Fruit fly (Drosophila melanogaster) whole organism, adult: ENCODE results near the gene BG642167.

Experiments used
- CG11617 ChIP-seq: fragments of 200-800 bp; sonication (Bioruptor generic); optimal IDR thresholded peaks from 2 replicates; lab custom pipeline; 2017; ENCODE audit warnings: mild to moderate bottlenecking, missing biosample characterization, missing genetic modification reagents, missing genetic modification characterization
- CG12768 ChIP-seq: fragments of 200-800 bp; sonication (Bioruptor generic); optimal IDR thresholded peaks from 2 replicates; lab custom pipeline; 2017; ENCODE audit warnings: missing biosample characterization, missing genetic modification characterization, mild to moderate bottlenecking, moderate library complexity, missing genetic modification reagents
- CG14711 ChIP-seq: fragments of 200-800 bp; sonication (Bioruptor generic); optimal IDR thresholded peaks from 2 replicates; lab custom pipeline; 2018; ENCODE audit warnings: missing biosample characterization, mild to moderate bottlenecking, missing genetic modification characterization, moderate library complexity
- CG1620 ChIP-seq: fragments of 200-800 bp; sonication (Bioruptor generic); optimal IDR thresholded peaks from 2 replicates; lab custom pipeline; 2016; ENCODE audit warnings: missing biosample characterization, missing genetic modification characterization
- CG33017 ChIP-seq: fragments of 200-800 bp; sonication (Bioruptor generic); optimal IDR thresholded peaks from 2 replicates; lab custom pipeline; 2018; ENCODE audit warnings: missing biosample characterization, mild to moderate bottlenecking, missing genetic modification characterization, moderate library complexity
- CG5204 ChIP-seq: fragments of 200-800 bp; sonication (Bioruptor generic); optimal IDR thresholded peaks from 2 replicates; lab custom pipeline; 2016; ENCODE audit warnings: missing biosample characterization, missing genetic modification characterization
- CG7045 ChIP-seq: fragments of 200-800 bp; sonication (Bioruptor generic); optimal IDR thresholded peaks from 2 replicates; lab custom pipeline; 2017; ENCODE audit warnings: missing biosample characterization, mild to moderate bottlenecking, missing genetic modification characterization
- CG7101 ChIP-seq: fragments of 200-800 bp; sonication (Bioruptor generic); optimal IDR thresholded peaks from 2 replicates; lab custom pipeline; 2018; ENCODE audit warnings: missing biosample characterization, mild to moderate bottlenecking, missing genetic modification characterization, moderate library complexity
- Clk ChIP-seq: fragments of 200-800 bp; sonication (Bioruptor generic); optimal IDR thresholded peaks from 2 replicates; lab custom pipeline; 2017; ENCODE audit warnings: missing biosample characterization, missing genetic modification characterization
- Crg-1 ChIP-seq: fragments of 200-800 bp; sonication (Bioruptor generic); optimal IDR thresholded peaks from 2 replicates; lab custom pipeline; 2016; ENCODE audit warnings: missing biosample characterization, missing genetic modification characterization
- Hr96 ChIP-seq: fragments of 200-800 bp; sonication (Bioruptor generic); optimal IDR thresholded peaks from 2 replicates; lab custom pipeline; 2016; ENCODE audit warnings: missing biosample characterization, missing genetic modification characterization
- Mnt ChIP-seq: fragments of 200-800 bp; sonication (Bioruptor generic); optimal IDR thresholded peaks from 2 replicates; lab custom pipeline; 2016; ENCODE audit warnings: missing biosample characterization, mild to moderate bottlenecking, missing genetic modification characterization
- bab1 ChIP-seq: fragments of 200-800 bp; sonication (Bioruptor generic); optimal IDR thresholded peaks from 3 replicates; lab custom pipeline; 2019; ENCODE audit warnings: missing biosample characterization, mild to moderate bottlenecking, missing genetic modification characterization, moderate library complexity
- cic ChIP-seq: fragments of 200-800 bp; sonication (Bioruptor generic); optimal IDR thresholded peaks from 2 replicates; lab custom pipeline; 2017; ENCODE audit warnings: missing biosample characterization, mild to moderate bottlenecking, missing genetic modification characterization, moderate library complexity
- cnc ChIP-seq, 2 experiments: fragments of >200 bp; optimal IDR thresholded peaks; 2 replicates each; lab custom pipeline; 2017
- kay ChIP-seq: fragments of 200-800 bp; sonication (Bioruptor generic); peaks from one replicate; lab custom pipeline; 2016; ENCODE audit warnings: missing biosample characterization, missing genetic modification characterization, borderline replicate concordance
- ovo ChIP-seq: fragments of 200-800 bp; sonication (Bioruptor generic); optimal IDR thresholded peaks from 2 replicates; lab custom pipeline; 2016; ENCODE audit warnings: missing biosample characterization, missing genetic modification characterization
- pad ChIP-seq: fragments of 200-800 bp; sonication (Bioruptor generic); optimal IDR thresholded peaks from 3 replicates; lab custom pipeline; 2017; ENCODE audit warnings: missing biosample characterization, missing genetic modification characterization, mild to moderate bottlenecking, moderate library complexity, missing genetic modification reagents
- tj ChIP-seq: fragments of 200-800 bp; sonication (Bioruptor generic); optimal IDR thresholded peaks from 3 replicates; lab custom pipeline; 2017; ENCODE audit warnings: missing biosample characterization, mild to moderate bottlenecking, missing genetic modification characterization, moderate library complexity
- toe ChIP-seq: fragments of 200-800 bp; sonication (Bioruptor generic); optimal IDR thresholded peaks from 2 replicates; lab custom pipeline; 2016; ENCODE audit warnings: missing biosample characterization, missing genetic modification characterization

BG642167 gene

DNA sequence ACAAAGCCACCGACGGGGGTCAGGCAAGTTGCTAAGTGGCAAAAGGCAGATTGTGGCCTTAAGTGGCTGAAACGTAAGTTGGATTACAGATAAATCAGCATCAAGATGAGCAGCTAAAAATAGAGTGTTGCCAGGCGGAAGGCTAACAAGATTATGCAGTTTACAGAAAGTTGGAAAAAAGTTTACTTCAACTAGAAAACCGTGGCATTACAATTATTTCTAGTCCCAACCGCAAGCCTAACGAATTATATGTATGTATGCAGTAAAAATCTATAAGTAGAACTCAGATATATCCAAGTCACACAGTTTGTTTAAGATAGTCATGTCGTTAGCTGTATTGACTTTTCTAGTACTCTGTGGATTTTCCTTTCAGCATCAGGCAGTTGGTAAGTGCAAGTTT lies at the start of gene BG642167:
Gene BG642167, plus strand, starts transcription at position 301 of the 400 bp plus-strand sequence.
- TF ChIP-seq CG11617 (GFP tag; lab: Kevin White, UChicago) (no peak), CG14711 (no peak), CG5204 (GFP tag; lab: Kevin White, UChicago) (no peak), cic (GFP tag; lab: Kevin White, UChicago) (no peak), toe (GFP tag; lab: Kevin White, UChicago) (no peak), CG12768 (GFP tag; lab: Kevin White, UChicago) (no peak), CG33017 (tag; lab: Kevin White, UChicago) (no peak), CG7101 (no peak), Clk (GFP tag; lab: Kevin White, UChicago) (no peak), tj (GFP tag; lab: Kevin White, UChicago) (no peak), CG1620 (no peak), bab1 (GFP tag; lab: Kevin White, UChicago) (no peak), pad (GFP tag; lab: Kevin White, UChicago) (no peak), Hr96 (GFP tag; lab: Kevin White, UChicago) (no peak), kay (no peak), cnc (optimal IDR thresholded peaks at IDR 0.05; lab: Kevin White, UChicago) (no peak), Mnt (GFP tag; lab: Kevin White, UChicago) (no peak), ovo (GFP tag; lab: Kevin White, UChicago) (no peak), CG7045 (GFP tag; lab: Kevin White, UChicago) (no peak), Crg-1 (GFP tag; lab: Kevin White, UChicago) (no peak)

DNA sequence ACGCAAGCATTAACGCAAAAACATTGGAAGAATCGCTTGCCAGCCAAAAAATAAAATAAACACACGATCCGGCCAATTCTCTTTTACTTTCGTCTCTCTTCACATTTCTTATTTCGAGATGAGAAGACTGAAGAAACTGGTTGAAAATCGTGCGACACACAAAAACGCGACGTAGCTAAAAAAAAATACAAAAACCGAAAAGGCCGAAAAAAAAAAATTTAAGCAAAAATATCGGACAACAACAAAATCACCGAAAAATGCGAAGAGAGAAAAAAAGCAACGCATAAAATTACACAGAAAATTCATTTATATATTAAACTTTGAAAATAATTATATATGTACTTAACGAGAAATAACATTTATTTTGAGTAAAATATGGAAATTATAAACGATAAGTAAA lies 46.8 kb upstream of the BG642167 start:
- no peak for TF ChIP-seq CG14711
- no peak for TF ChIP-seq pad (GFP tag; lab: Kevin White, UChicago)
- no peak for TF ChIP-seq CG7101

DNA sequence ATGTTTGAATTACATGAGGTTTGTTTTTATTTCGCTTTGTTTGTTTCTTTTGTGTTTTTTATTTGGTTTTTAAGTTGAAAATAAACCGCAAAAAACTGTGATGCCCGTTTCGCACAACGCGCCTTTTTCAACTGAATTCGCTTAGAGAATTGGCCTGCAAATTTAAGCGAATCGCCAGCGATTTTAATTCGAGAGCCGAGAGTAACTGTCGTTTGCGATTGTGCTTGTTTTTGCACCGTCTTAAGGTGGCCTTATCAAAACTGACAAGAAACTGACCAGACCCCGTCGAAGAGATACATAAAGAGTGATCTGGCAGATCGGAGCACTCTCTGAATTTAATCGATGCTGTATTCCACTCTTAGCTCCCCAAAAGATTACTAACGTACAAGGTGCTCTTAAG lies 46.1 kb upstream of the BG642167 start:
- TF ChIP-seq Mnt (GFP tag; lab: Kevin White, UChicago) (peak; percentile 33), toe (GFP tag; lab: Kevin White, UChicago) (no peak)

DNA sequence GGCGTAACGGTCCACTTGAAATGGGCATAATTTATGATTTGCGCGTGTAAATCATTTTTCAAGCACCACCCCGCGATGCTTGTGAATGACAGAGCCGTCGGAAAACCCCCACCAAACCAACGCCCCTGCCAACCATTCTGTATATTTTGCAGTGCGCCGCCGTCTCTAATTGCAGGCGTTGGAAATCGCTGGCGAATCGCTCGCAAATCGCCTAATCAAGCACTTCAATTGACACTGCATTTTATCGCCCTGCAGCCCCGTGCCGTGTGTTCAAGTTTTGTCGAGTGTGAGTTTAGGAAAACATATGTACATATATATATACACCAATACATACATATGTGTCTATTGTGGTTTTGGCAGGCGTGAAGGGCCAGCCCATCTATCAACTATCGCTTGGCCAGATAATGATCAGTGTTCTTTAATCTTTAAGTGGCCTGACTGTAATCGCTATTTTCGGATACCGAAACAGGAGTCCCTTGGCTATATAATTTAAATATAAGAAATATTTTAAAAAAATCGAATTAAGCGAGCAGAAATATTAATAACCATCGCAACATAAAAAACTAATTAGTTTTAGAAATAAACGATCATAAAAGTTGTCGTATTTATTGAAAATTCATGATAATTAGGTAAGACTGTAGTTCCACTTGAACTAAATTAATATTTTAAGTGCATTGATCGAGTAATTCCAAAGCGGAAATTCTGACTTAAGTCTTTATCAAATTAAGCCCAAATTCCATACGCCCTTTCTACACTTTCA lies 44.1 kb upstream of the BG642167 start:
- TF ChIP-seq pad (GFP tag; lab: Kevin White, UChicago), result no peak
- TF ChIP-seq CG11617 (GFP tag; lab: Kevin White, UChicago), result peak; percentile 35
- no peak for TF ChIP-seq Crg-1 (GFP tag; lab: Kevin White, UChicago)
- peak; percentile 29 for TF ChIP-seq cic (GFP tag; lab: Kevin White, UChicago)
- no peak for TF ChIP-seq ovo (GFP tag; lab: Kevin White, UChicago)
- peak; percentile 62 for TF ChIP-seq CG7101
- no peak for TF ChIP-seq bab1 (GFP tag; lab: Kevin White, UChicago)
- TF ChIP-seq CG14711, result peak; percentile 19
- TF ChIP-seq CG12768 (GFP tag; lab: Kevin White, UChicago), result no peak
- no peak for TF ChIP-seq Mnt (GFP tag; lab: Kevin White, UChicago)
- peak; percentile 55 for TF ChIP-seq CG33017 (tag; lab: Kevin White, UChicago)
- TF ChIP-seq Hr96 (GFP tag; lab: Kevin White, UChicago), result no peak
- TF ChIP-seq tj (GFP tag; lab: Kevin White, UChicago), result no peak
- no peak for TF ChIP-seq cnc (optimal IDR thresholded peaks at IDR 0.05; lab: Kevin White, UChicago)
- TF ChIP-seq CG5204 (GFP tag; lab: Kevin White, UChicago), result no peak
- TF ChIP-seq Clk (GFP tag; lab: Kevin White, UChicago), result no peak
- TF ChIP-seq toe (GFP tag; lab: Kevin White, UChicago), result no peak
- TF ChIP-seq kay, result peak; percentile 13
- TF ChIP-seq CG7045 (GFP tag; lab: Kevin White, UChicago), result no peak
- no peak for TF ChIP-seq CG1620

DNA sequence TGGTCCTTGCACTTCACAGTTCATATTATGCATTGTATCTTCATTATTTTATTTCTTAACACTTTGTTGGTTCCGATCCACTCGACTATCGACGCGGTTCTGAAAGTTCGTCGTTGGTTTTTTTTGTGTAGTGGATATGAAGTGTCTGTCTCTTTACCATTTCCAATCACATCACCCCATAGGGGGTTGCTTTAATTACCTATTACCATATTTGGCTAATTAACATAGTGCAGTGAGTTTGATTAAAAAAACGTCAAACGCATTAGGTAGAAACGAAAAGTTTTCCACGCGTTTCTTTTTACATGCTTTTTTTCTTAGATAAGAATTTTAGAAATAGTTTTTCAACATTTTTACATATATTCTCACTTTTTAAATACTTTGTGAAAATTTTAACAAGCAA lies 43.2 kb upstream of the BG642167 start, which contains the start of gene LpR1:
Gene LpR1, minus strand, starts transcription at position 101 of the 400 bp plus-strand sequence.
- no peak for TF ChIP-seq CG14711
- peak; percentile 23 for TF ChIP-seq CG12768 (GFP tag; lab: Kevin White, UChicago)

DNA sequence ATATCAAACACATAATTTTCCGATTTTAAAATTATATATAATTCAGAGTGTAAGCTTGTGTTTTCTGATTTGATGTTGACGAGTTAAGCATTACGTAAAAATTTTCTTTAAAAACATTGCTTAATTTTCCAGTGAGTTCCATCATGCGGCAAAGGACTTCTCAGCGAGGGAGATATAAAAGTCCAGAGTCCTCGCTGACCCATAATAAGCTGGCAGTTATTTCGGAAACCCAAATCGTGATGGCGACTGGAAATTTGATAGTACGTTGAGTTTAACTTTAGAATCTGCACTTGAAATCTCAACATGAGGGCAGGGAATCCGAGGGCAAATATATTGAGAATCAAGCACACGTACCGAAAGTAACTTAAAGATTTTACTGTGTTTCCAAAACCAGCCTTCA lies 31.0 kb upstream of the BG642167 start, which contains the start of the genes CG17197 and CG17198:
Gene CG17197, minus strand, starts transcription at position 101 of the 400 bp plus-strand sequence.
Gene CG17198, minus strand, starts transcription at position 101 of the 400 bp plus-strand sequence.
- TF ChIP-seq Hr96 (GFP tag; lab: Kevin White, UChicago) (no peak), cnc (optimal IDR thresholded peaks at IDR 0.05; lab: Kevin White, UChicago) (no peak), CG12768 (GFP tag; lab: Kevin White, UChicago) (no peak), tj (GFP tag; lab: Kevin White, UChicago) (no peak), CG33017 (tag; lab: Kevin White, UChicago) (no peak), CG7045 (GFP tag; lab: Kevin White, UChicago) (no peak), CG5204 (GFP tag; lab: Kevin White, UChicago) (no peak), bab1 (GFP tag; lab: Kevin White, UChicago) (no peak), Mnt (GFP tag; lab: Kevin White, UChicago) (no peak)
